Fruit fly (Drosophila melanogaster): ENCODE results near the gene CG7458.

CG7458 gene

dm6 chr3L:21954474-21955321 is at the start of gene CG7458:
CG7458 (plus strand) TSS chr3L:21955110.
- TF ChIP-seq CG5204 (GFP tag; optimal IDR thresholded peaks at IDR 0.05) (peak; percentile 48), Clk (GFP tag; optimal IDR thresholded peaks at IDR 0.05) (no peak), CG7045 (GFP tag; optimal IDR thresholded peaks at IDR 0.05) (peak; percentile 44), Mnt (GFP tag; optimal IDR thresholded peaks at IDR 0.05) (peak; percentile 95), CG12768 (GFP tag; optimal IDR thresholded peaks at IDR 0.05) (no peak), cnc (optimal IDR thresholded peaks at IDR 0.05) (no peak), ovo (GFP tag; optimal IDR thresholded peaks at IDR 0.05) (no peak), CG14711 (tag; optimal IDR thresholded peaks at IDR 0.05) (no peak), tj (GFP tag; optimal IDR thresholded peaks at IDR 0.05) (peak; percentile 19), kay (GFP tag; ENCODE audit: borderline replicate concordance) (peak; percentile 71), bab1 (GFP tag; optimal IDR thresholded peaks at IDR 0.05) (no peak), toe (GFP tag; optimal IDR thresholded peaks at IDR 0.05) (peak; percentile 31), CG11617 (GFP tag; optimal IDR thresholded peaks at IDR 0.05) (peak; percentile 57), Crg-1 (GFP tag; optimal IDR thresholded peaks at IDR 0.05) (no peak), CG1620 (GFP tag; optimal IDR thresholded peaks at IDR 0.05) (no peak), cic (GFP tag; optimal IDR thresholded peaks at IDR 0.05) (peak; percentile 55), Hr96 (GFP tag; optimal IDR thresholded peaks at IDR 0.05) (no peak), CG33017 (tag; optimal IDR thresholded peaks at IDR 0.05) (no peak), CG7101 (tag; optimal IDR thresholded peaks at IDR 0.05) (peak; percentile 19), pad (GFP tag; optimal IDR thresholded peaks at IDR 0.05) (peak; percentile 34)

- TF ChIP-seq cic (GFP tag; optimal IDR thresholded peaks at IDR 0.05) (peak; percentile 11), Clk (GFP tag; optimal IDR thresholded peaks at IDR 0.05) (no peak), kay (GFP tag; ENCODE audit: borderline replicate concordance) (no peak), Crg-1 (GFP tag; optimal IDR thresholded peaks at IDR 0.05) (peak; percentile 37), toe (GFP tag; optimal IDR thresholded peaks at IDR 0.05) (no peak), CG12768 (GFP tag; optimal IDR thresholded peaks at IDR 0.05) (no peak), CG11617 (GFP tag; optimal IDR thresholded peaks at IDR 0.05) (no peak), Hr96 (GFP tag; optimal IDR thresholded peaks at IDR 0.05) (no peak), CG7101 (tag; optimal IDR thresholded peaks at IDR 0.05) (no peak), ovo (GFP tag; optimal IDR thresholded peaks at IDR 0.05) (no peak), tj (GFP tag; optimal IDR thresholded peaks at IDR 0.05) (no peak), Mnt (GFP tag; optimal IDR thresholded peaks at IDR 0.05) (no peak), CG7045 (GFP tag; optimal IDR thresholded peaks at IDR 0.05) (peak; percentile 52), CG14711 (tag; optimal IDR thresholded peaks at IDR 0.05) (no peak), CG1620 (GFP tag; optimal IDR thresholded peaks at IDR 0.05) (no peak), cnc (optimal IDR thresholded peaks at IDR 0.05) (no peak), bab1 (GFP tag; optimal IDR thresholded peaks at IDR 0.05) (no peak), CG5204 (GFP tag; optimal IDR thresholded peaks at IDR 0.05) (no peak)
These were observed 46.0 kb upstream of the CG7458 start for dm6 chr3L:21908860-21909259.

DNA sequence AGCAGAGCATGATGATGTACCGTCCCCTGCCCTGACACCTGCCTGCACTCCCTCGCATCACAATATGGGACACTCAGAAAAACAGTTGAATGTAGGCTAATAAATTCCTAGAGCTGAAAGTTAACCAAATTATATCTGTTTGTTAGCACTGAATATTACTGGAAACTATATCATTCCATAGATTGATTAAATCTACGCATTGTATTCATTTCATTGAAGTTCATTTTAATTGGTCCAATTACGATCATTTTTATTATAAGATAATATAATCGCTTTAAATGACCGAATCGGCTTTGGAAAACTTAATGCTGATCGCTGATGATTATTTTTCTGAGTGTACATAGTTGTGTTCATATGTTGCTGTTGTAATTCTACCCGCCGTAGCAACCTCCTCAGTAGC is 36.3 kb upstream of the CG7458 start:
- TF ChIP-seq CG33017 (tag; optimal IDR thresholded peaks at IDR 0.05), result no peak

DNA sequence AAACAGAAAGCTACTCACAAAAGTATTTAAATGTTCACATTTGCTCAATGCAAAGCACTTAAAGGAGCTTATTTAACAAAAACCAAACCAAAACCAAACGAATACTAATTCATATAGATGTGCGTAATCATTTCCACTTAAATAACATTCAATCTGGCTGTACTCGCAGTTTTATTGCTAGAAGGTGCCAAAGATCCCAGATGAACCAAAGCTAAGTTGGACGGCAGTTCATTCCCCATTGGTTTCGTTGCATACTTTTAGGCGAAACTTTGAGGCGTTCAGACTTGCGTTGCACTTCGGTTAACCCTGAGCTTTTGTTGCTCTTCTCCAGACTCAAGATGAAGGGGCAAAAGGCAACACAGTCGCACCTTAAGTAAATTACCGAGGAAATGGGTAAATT is 24.7 kb upstream of the CG7458 start:
- no peak for TF ChIP-seq CG14711 (tag; optimal IDR thresholded peaks at IDR 0.05)
- TF ChIP-seq CG33017 (tag; optimal IDR thresholded peaks at IDR 0.05), result no peak
- TF ChIP-seq CG12768 (GFP tag; optimal IDR thresholded peaks at IDR 0.05), result no peak
- TF ChIP-seq CG1620 (GFP tag; optimal IDR thresholded peaks at IDR 0.05), result no peak
- no peak for TF ChIP-seq Crg-1 (GFP tag; optimal IDR thresholded peaks at IDR 0.05)
- no peak for TF ChIP-seq cnc (optimal IDR thresholded peaks at IDR 0.05)
- no peak for TF ChIP-seq Clk (GFP tag; optimal IDR thresholded peaks at IDR 0.05)
- TF ChIP-seq cic (GFP tag; optimal IDR thresholded peaks at IDR 0.05), result no peak
- TF ChIP-seq tj (GFP tag; optimal IDR thresholded peaks at IDR 0.05), result no peak
- no peak for TF ChIP-seq bab1 (GFP tag; optimal IDR thresholded peaks at IDR 0.05)
- no peak for TF ChIP-seq CG7101 (tag; optimal IDR thresholded peaks at IDR 0.05)
- TF ChIP-seq CG5204 (GFP tag; optimal IDR thresholded peaks at IDR 0.05), result no peak
- no peak for TF ChIP-seq kay (GFP tag; ENCODE audit: borderline replicate concordance)
- no peak for TF ChIP-seq ovo (GFP tag; optimal IDR thresholded peaks at IDR 0.05)
- no peak for TF ChIP-seq pad (GFP tag; optimal IDR thresholded peaks at IDR 0.05)
- TF ChIP-seq Hr96 (GFP tag; optimal IDR thresholded peaks at IDR 0.05), result no peak
- TF ChIP-seq toe (GFP tag; optimal IDR thresholded peaks at IDR 0.05), result no peak

DNA sequence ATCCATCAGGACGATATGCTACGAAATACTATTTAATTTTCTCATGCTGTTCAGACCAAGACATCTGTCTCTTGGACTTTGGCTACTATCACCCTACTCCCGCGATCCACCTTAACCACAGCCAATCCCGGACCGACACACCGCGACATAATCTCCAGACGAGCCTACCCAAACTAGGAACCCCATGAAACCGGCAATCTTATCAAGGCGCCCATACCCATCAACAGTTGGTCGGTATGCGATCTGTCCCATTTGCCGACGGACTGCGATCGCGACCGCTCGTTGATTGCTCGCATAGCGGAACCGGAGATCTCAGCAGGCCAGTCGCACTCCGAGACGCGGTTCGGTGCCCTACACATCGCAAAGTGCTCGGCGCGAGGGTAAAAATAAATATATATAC is 20.4 kb upstream of the CG7458 start, which contains the start of gene SLC22A:
Gene SLC22A (plus strand): TSS at position 243 of the 400 bp plus-strand sequence.
- TF ChIP-seq Hr96 (GFP tag; optimal IDR thresholded peaks at IDR 0.05) (peak; percentile 2), CG11617 (GFP tag; optimal IDR thresholded peaks at IDR 0.05) (no peak), CG1620 (GFP tag; optimal IDR thresholded peaks at IDR 0.05) (no peak), cic (GFP tag; optimal IDR thresholded peaks at IDR 0.05) (peak; percentile 79)

DNA sequence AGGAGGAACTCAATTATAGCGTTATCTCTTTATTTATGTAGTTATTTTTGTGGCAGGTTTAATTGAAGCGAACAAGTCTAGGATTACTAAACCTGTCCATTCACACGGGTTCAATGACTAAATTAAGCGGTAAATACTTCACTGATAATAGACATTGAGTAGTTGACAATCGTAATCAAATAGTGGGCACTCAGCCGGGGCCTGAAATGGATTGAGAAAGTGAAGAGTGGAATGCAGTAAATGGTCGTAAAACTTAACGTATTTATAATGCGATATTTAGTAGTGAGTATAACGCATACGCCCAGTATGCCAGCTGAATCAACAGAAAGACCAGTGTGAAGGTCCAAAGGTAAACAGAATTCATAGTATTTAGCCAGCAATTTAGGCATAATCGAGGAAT is 18.8 kb upstream of the CG7458 start:
- TF ChIP-seq cic (GFP tag; optimal IDR thresholded peaks at IDR 0.05), result peak; percentile 94
- peak; percentile 35 for TF ChIP-seq CG33017 (tag; optimal IDR thresholded peaks at IDR 0.05)
- peak; percentile 14 for TF ChIP-seq CG12768 (GFP tag; optimal IDR thresholded peaks at IDR 0.05)
- TF ChIP-seq CG14711 (tag; optimal IDR thresholded peaks at IDR 0.05), result no peak
- peak; percentile 5 for TF ChIP-seq CG7101 (tag; optimal IDR thresholded peaks at IDR 0.05)
- TF ChIP-seq CG5204 (GFP tag; optimal IDR thresholded peaks at IDR 0.05), result no peak
